Worm (Caenorhabditis elegans): ENCODE measurements around the gene msp-77.
A peak's percentile ranks its signal among the peaks of the same experiment; 100 is the strongest.

msp-77 gene

DNA sequence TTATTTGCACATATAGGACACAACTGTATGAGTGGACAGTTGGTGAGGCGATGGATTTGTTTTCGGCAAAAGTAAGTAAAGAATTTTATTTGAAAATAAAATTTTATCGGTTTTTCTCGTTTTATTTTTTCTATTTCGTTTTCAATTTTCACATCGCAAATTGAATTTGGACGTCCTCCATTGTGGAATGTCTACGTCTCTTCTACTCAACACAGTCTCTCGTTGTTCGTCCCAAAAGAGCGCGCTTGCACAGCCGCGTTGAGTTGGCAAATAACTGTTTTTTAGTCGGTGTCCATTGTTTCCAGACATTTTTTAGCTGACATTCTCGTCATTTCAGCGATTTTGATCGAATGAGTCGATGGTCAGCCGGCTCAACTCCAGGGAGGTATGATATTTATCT is 4.8 kb downstream of the msp-77 start:
- TF ChIP-seq ama-1 (optimal IDR thresholded peaks at IDR 0.05): no peak
- peak; percentile 13 to 42 (median 31) for TF ChIP-seq dpl-1 (GFP tag; optimal IDR thresholded peaks at IDR 0.05)
- no peak for TF ChIP-seq ceh-88 (GFP tag; IDR thresholded peaks at IDR 0.05)
- peak; percentile 62 for TF ChIP-seq lin-14 (GFP tag; optimal IDR thresholded peaks at IDR 0.05)
- no peak for TF ChIP-seq elt-2 (tag; optimal IDR thresholded peaks at IDR 0.05)
- peak; percentile 19 for TF ChIP-seq mep-1 (tag; optimal IDR thresholded peaks at IDR 0.05)
- TF ChIP-seq lin-35 (GFP tag; optimal IDR thresholded peaks at IDR 0.05): peak; percentile 10 to 66
- peak; percentile 34 to 45 for TF ChIP-seq efl-1 (optimal IDR thresholded peaks at IDR 0.05)
- TF ChIP-seq efl-1 (GFP tag; optimal IDR thresholded peaks at IDR 0.05 in 1 of 2): peak; percentile 37 to 93
- TF ChIP-seq ceh-82 (tag; optimal IDR thresholded peaks at IDR 0.05): peak in 1 of 3 experiments; percentile 7
- TF ChIP-seq fkh-10 (GFP tag; optimal IDR thresholded peaks at IDR 0.05): peak; percentile 14

DNA sequence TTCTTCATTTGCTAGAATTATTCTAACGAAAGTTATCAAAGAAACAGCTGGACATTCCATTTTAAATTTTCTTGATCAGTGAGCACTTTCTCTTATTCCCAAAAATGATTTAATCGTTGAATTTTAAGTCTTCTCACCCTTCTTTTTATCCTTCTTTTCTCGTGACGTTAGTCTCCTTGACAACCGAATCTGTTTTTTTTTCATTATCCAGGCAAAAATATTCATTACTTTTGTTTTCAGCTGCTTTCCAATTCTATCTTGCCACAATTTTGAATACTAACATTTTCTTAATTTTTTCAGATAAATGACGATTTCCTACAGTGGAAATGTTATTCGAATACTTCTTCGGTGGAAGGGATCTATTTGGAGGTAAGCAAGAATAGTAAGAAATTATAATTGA is 9.2 kb downstream of the msp-77 start, which contains the start of gene best-13:
Gene best-13, plus strand, starts transcription at position 301 of the 400 bp plus-strand sequence.
- TF ChIP-seq unc-130 (tag; optimal IDR thresholded peaks at IDR 0.05) (no peak), C34B4.2 (tag; optimal IDR thresholded peaks at IDR 0.05) (no peak), nhr-19 (GFP tag; conservative IDR thresholded peaks at IDR 0.05) (no peak), elt-2 (tag; optimal IDR thresholded peaks at IDR 0.05) (no peak), ceh-8 (GFP tag; optimal IDR thresholded peaks at IDR 0.05) (no peak), nhr-11 (tag; optimal IDR thresholded peaks at IDR 0.05) (no peak)

- TF ChIP-seq ets-5 (GFP tag; IDR thresholded peaks at IDR 0.05): no peak
- peak; percentile 34 for TF ChIP-seq blmp-1 (tag; optimal IDR thresholded peaks at IDR 0.05)
- no peak for TF ChIP-seq sox-4 (tag; optimal IDR thresholded peaks at IDR 0.05)
- TF ChIP-seq nhr-28 (tag; optimal IDR thresholded peaks at IDR 0.05): no peak
- TF ChIP-seq unc-130 (tag; optimal IDR thresholded peaks at IDR 0.05): no peak
Measured at ce11 chrIV:9913064-9913463, 18.6 kb downstream of the msp-77 start.

DNA sequence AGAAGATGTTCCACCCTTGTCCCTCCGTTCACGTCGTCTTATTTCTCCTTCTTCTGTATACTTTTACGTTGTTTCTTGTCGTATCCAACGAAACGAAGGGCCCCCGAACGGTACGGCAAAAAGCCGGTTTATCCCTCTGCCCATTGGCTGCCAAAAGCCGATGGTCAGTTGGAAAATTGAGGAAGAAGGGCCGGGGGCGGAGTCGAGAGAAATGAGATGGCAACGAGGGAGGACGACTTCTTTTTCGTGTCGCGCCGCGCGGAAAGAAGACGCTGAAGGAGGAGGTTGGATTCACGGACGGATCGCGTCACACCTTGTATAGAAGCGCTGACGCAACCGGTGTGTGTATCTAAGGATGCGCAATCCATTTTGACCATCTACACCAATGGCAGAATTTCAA is 20.7 kb downstream of the msp-77 start:
- TF ChIP-seq nhr-20 (tag; optimal IDR thresholded peaks at IDR 0.05) (no peak), efl-1 (optimal IDR thresholded peaks at IDR 0.05) (no peak), efl-1 (GFP tag; optimal IDR thresholded peaks at IDR 0.05 in 1 of 2) (peak in 1 of 2 experiments; percentile 6)

DNA sequence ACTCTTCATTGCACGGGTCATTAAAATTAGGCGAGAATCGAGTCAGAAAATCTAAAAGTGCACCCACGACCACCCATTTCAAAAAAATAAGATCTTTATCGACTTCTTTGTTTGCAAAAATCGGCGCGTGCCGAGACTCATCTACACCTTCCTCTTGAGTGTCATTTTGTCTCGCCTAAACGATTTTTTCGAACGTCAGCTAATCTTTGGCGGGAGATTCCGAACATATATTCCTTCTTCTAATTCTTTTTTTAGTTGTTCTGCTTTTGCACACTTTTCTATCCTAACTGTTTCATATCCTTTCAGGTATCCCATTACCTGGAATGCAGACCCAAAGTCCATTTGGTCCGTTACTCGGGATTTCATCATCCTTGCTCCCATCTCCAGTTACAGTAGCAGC is 21.8 kb downstream of the msp-77 start, which contains the start of gene bed-3:
Gene bed-3, plus strand, starts transcription at position 301 of the 400 bp plus-strand sequence.
- no peak for TF ChIP-seq nhr-19 (GFP tag; conservative IDR thresholded peaks at IDR 0.05)
- no peak for TF ChIP-seq egl-27 (tag; optimal IDR thresholded peaks at IDR 0.05)
- TF ChIP-seq nhr-237 (tag; optimal IDR thresholded peaks at IDR 0.05): no peak
- TF ChIP-seq unc-62 (GFP tag; optimal IDR thresholded peaks at IDR 0.05): no peak
- no peak for TF ChIP-seq irx-1 (tag; optimal IDR thresholded peaks at IDR 0.05)
- no peak for TF ChIP-seq vab-15 (tag; optimal IDR thresholded peaks at IDR 0.05)
- no peak for TF ChIP-seq nhr-20 (tag; optimal IDR thresholded peaks at IDR 0.05)
- TF ChIP-seq hlh-4 (tag; optimal IDR thresholded peaks at IDR 0.05): no peak
- TF ChIP-seq lin-14 (GFP tag; optimal IDR thresholded peaks at IDR 0.05): no peak
- TF ChIP-seq ztf-4 (tag; optimal IDR thresholded peaks at IDR 0.05): no peak
- no peak for TF ChIP-seq tbx-2 (tag; optimal IDR thresholded peaks at IDR 0.05)
- no peak for TF ChIP-seq fkh-4 (tag; optimal IDR thresholded peaks at IDR 0.05; ENCODE audit: borderline replicate concordance)
- no peak for TF ChIP-seq C04F5.9 (tag; optimal IDR thresholded peaks at IDR 0.05)
- TF ChIP-seq egl-13 (tag; optimal IDR thresholded peaks at IDR 0.05): no peak
- TF ChIP-seq C34B4.2 (tag; optimal IDR thresholded peaks at IDR 0.05): no peak
- no peak for TF ChIP-seq efl-3 (GFP tag; optimal IDR thresholded peaks at IDR 0.05)
- TF ChIP-seq ceh-88 (GFP tag; IDR thresholded peaks at IDR 0.05): no peak
- no peak for TF ChIP-seq hpl-2 (GFP tag; optimal IDR thresholded peaks at IDR 0.05)
- TF ChIP-seq unc-130 (tag; optimal IDR thresholded peaks at IDR 0.05): no peak
- no peak for TF ChIP-seq ets-5 (GFP tag; IDR thresholded peaks at IDR 0.05)

All from whole organism, L1 larva.